Worm (Caenorhabditis elegans) whole organism, L2 larva: ENCODE data around the gene ZK285.2.

Experiments
- elt-1 ChIP-seq: fragments of 150-350 bp; optimal IDR thresholded peaks from 2 replicates; lab custom pipeline; 2014; ENCODE audit warnings: missing biosample characterization, missing genetic modification characterization
- nhr-11 ChIP-seq: fragments of 150-350 bp; optimal IDR thresholded peaks from 2 replicates; lab custom pipeline; 2014; ENCODE audit warnings: missing biosample characterization, missing genetic modification characterization
- nhr-23 ChIP-seq: fragments of 150-350 bp; optimal IDR thresholded peaks from 2 replicates; lab custom pipeline; 2014; ENCODE audit warnings: missing biosample characterization, missing genetic modification reagents, missing genetic modification characterization
- nhr-77 ChIP-seq: fragments of 150-350 bp; optimal IDR thresholded peaks from 2 replicates; lab custom pipeline; 2014; ENCODE audit warnings: missing biosample characterization, missing genetic modification characterization

- TF ChIP-seq nhr-77 (tag; lab: Kevin White, UChicago) (no peak), nhr-23 (tag; lab: Kevin White, UChicago) (no peak), elt-1 (tag; lab: Kevin White, UChicago) (no peak), nhr-11 (tag; lab: Kevin White, UChicago) (no peak)
Observed at ce11 chrV:16009564-16009963, 37.1 kb upstream of the ZK285.2 start, which contains the start of gene str-233.
